Worm (Caenorhabditis elegans) whole organism, midembryonic: Measurements from ENCODE around the gene nspb-9.

ENCODE experiments used
- flt-1 ChIP-seq: fragments of 200-800 bp; sonication (Bioruptor generic); IDR thresholded peaks from 2 replicates; pipeline ENCODE4 v1.3.6; 2022; ENCODE audit warnings: missing genetic modification characterization, missing compliant biosample characterization
- klf-2 ChIP-seq: fragments of 200-800 bp; sonication (Bioruptor generic); conservative IDR thresholded peaks from 2 replicates; pipeline ENCODE4 v1.3.6; 2022; ENCODE audit warnings: missing genetic modification reagents, missing genetic modification characterization, missing compliant biosample characterization
- med-1 ChIP-seq: sonication (generic microtip); optimal IDR thresholded peaks from 2 replicates; lab custom pipeline; 2017; ENCODE audit warnings: missing genetic modification characterization, mild to moderate bottlenecking, missing compliant biosample characterization, antibody characterized with exemption, missing genetic modification reagents; ENCODE audit not compliant: insufficient read depth

ce11 chrII:14618764-14619163 lies 38.1 kb downstream of the nspb-9 start:
- TF ChIP-seq klf-2 (GFP tag; lab: Robert Waterston, UW) (no peak), med-1 (GFP tag; lab: Kevin White, UChicago) (no peak), flt-1 (no peak)
